Worm (Caenorhabditis elegans): ENCODE data around the gene F49E12.10.

Gene F49E12.10

DNA sequence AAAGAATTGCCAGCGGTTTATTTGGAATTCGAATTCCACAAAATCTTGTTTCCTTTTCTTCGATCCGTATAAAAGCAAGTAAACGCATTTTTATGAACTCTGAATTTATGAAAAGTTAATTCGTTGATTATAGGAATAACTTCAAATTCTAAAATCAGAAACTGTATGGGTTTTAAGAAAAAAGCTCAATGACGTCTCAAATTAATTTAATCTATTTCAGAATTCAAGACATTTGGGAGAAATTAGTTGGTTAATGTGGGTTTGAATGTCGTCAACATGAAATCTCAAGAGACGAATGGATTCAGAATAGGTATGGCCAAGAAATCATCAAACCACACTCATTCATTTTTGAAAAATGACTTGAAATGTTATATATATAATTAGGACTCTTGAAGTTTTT is 5.2 kb downstream of the F49E12.10 start, which contains the start of gene F49E12.7:
Gene F49E12.7 (minus strand): TSS at position 101 of the 400 bp plus-strand sequence.
- TF ChIP-seq unc-62 (GFP tag; optimal IDR thresholded peaks at IDR 0.05) = no peak

DNA sequence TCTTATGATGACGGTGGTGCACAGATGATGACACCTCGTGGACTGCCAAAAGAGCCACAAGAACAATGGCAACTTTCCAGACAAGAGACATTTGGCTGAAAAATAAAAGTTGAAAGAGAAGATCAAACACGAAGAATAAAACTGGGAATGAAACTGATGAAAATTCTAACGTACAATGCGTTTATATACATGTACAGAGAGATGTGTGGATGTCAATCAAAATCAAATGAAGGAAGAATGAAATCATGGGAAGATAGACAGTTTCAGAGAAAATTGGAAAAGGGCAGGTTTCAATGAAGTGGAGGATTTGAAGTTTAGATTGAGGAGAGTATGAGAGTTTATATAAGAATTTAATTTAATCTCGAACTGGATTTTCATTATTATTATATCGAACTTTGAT is 8.2 kb downstream of the F49E12.10 start, which contains the start of gene dod-23:
Gene dod-23 (minus strand): TSS at position 101 of the 400 bp plus-strand sequence.
- TF ChIP-seq ceh-39 (tag; optimal IDR thresholded peaks at IDR 0.05) (no peak), cnd-1 (tag; optimal IDR thresholded peaks at IDR 0.05) (no peak), mls-2 (tag; optimal IDR thresholded peaks at IDR 0.05) (no peak), elt-3 (tag; optimal IDR thresholded peaks at IDR 0.05) (no peak), lin-13 (tag; optimal IDR thresholded peaks at IDR 0.05) (no peak), ces-1 (GFP tag; optimal IDR thresholded peaks at IDR 0.05) (no peak), nhr-28 (tag; optimal IDR thresholded peaks at IDR 0.05) (no peak), pha-4 (tag; optimal IDR thresholded peaks at IDR 0.05) (no peak), bed-3 (GFP tag; optimal IDR thresholded peaks at IDR 0.05) (no peak), ztf-11 (tag; optimal IDR thresholded peaks at IDR 0.05) (no peak)

DNA sequence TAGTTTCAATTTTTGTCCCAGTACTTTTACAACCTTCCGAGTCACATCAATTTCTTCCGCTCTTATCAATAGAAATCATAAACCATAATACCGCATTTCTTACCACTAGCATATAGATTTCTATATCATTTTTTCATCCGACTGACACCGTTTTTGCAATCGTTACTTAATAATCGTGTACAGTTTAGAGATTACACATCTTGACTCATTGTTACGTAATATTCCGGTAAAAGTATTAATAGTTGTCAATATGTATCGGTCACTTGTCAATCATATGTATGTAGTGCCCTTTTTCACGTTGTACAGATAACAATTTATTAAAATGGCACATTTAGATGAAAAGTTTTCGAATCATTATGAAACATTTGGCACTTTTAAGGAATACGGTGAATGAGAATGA is 9.1 kb downstream of the F49E12.10 start:
- TF ChIP-seq ceh-39 (tag; optimal IDR thresholded peaks at IDR 0.05) (no peak), nhr-28 (tag; optimal IDR thresholded peaks at IDR 0.05) (no peak), lin-13 (tag; optimal IDR thresholded peaks at IDR 0.05) (no peak), blmp-1 (tag; optimal IDR thresholded peaks at IDR 0.05) (no peak), zip-8 (tag; optimal IDR thresholded peaks at IDR 0.05) (peak; percentile 70), unc-62 (GFP tag; optimal IDR thresholded peaks at IDR 0.05) (peak; percentile 40), elt-3 (tag; optimal IDR thresholded peaks at IDR 0.05) (no peak), pha-4 (tag; optimal IDR thresholded peaks at IDR 0.05) (no peak), nhr-2 (tag; optimal IDR thresholded peaks at IDR 0.05) (no peak), ham-2 (GFP tag; optimal IDR thresholded peaks at IDR 0.05) (no peak), elt-1 (tag; optimal IDR thresholded peaks at IDR 0.05; ENCODE audit: borderline replicate concordance, insufficient read depth) (no peak)

DNA sequence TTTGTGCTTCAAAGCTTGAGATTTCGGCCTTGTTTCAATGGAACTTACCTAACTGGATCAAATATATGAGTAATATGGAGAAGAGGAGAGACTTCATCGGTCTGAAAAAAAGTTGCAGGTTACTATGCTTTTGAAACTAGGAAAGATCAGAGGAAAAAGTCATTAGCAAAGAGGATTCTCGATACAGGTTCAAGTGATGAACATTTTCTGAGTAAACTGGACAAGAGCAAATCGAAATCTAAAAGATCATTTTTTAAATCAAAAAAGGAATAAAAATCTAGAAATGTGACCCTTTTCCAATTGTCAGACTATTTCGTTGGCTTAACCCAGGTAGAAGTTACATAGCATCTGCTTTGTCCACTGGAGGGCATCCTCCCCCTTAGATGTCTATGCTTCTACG is 13.9 kb downstream of the F49E12.10 start, which contains the start of gene skpo-1:
Gene skpo-1 (minus strand): TSS at position 101 of the 400 bp plus-strand sequence.
- TF ChIP-seq mab-5 (tag; optimal IDR thresholded peaks at IDR 0.05) (no peak), hlh-1 (tag; optimal IDR thresholded peaks at IDR 0.05) (no peak), lsy-2 (tag; optimal IDR thresholded peaks at IDR 0.05) (no peak), sptf-1 (tag; optimal IDR thresholded peaks at IDR 0.05) (no peak), nhr-2 (tag; optimal IDR thresholded peaks at IDR 0.05) (no peak), bed-3 (GFP tag; optimal IDR thresholded peaks at IDR 0.05) (no peak), unc-62 (GFP tag; optimal IDR thresholded peaks at IDR 0.05) (no peak)

DNA sequence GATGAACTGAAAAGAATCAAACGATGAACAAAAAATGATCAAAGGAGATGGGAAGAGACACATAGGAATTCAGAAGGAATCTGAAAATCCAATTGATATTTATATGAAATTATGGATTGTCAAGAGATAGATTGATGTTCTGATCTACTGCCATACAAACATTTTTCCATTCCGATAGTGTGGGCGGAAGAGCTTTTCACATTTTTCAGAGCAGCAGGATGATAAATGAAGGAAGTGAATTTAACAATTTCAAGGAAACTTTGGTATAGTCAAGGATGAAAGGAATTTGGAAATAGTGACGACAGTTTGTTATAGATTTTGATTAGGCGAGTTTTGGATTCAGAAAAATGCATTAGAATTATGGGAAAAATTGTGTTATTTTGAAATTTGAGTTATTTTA is 14.5 kb downstream of the F49E12.10 start, which contains the start of gene ubc-24:
Gene ubc-24 (plus strand): TSS at position 301 of the 400 bp plus-strand sequence.
- TF ChIP-seq mep-1 (tag; optimal IDR thresholded peaks at IDR 0.05) (no peak), elt-3 (tag; optimal IDR thresholded peaks at IDR 0.05) (no peak), tbx-8 (GFP tag; optimal IDR thresholded peaks at IDR 0.05) (no peak), cnd-1 (tag; optimal IDR thresholded peaks at IDR 0.05) (no peak), nhr-2 (tag; optimal IDR thresholded peaks at IDR 0.05) (no peak), ceh-43 (GFP tag; optimal IDR thresholded peaks at IDR 0.05) (no peak), unc-39 (tag; optimal IDR thresholded peaks at IDR 0.05) (no peak), M03D4.4 (tag; optimal IDR thresholded peaks at IDR 0.05) (no peak), mls-2 (tag; optimal IDR thresholded peaks at IDR 0.05) (no peak), ces-1 (GFP tag; optimal IDR thresholded peaks at IDR 0.05) (no peak), ztf-11 (tag; optimal IDR thresholded peaks at IDR 0.05) (no peak), lin-13 (tag; optimal IDR thresholded peaks at IDR 0.05) (no peak), nhr-28 (tag; optimal IDR thresholded peaks at IDR 0.05) (no peak)

DNA sequence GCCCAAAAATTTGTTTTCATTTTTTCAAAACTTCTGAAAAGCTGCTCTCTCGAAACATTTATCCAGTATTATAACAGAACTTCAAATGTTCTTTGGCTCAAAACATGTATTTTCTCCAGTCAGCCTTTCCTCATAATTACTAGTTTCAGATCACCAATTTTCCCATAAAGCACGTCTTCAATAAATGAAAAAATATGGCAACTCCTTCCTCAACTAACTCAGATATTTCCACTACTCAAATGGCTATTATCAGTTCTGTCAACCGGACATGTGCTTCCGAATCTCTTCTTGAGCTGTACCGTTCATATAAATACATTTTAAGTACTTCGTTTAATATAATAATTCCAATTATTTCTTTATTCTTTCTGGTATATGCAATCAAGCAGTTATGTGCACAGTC is 16.6 kb downstream of the F49E12.10 start, which contains the start of gene sra-13:
Gene sra-13 (plus strand): TSS at position 195 of the 400 bp plus-strand sequence.
- TF ChIP-seq ztf-11 (tag; optimal IDR thresholded peaks at IDR 0.05) (no peak), snpc-4 (tag; optimal IDR thresholded peaks at IDR 0.05) (no peak), sptf-1 (tag; optimal IDR thresholded peaks at IDR 0.05) (no peak), ces-1 (GFP tag; optimal IDR thresholded peaks at IDR 0.05) (no peak), ceh-43 (GFP tag; optimal IDR thresholded peaks at IDR 0.05) (no peak), nhr-76 (tag; optimal IDR thresholded peaks at IDR 0.05) (no peak), elt-1 (tag; optimal IDR thresholded peaks at IDR 0.05; ENCODE audit: borderline replicate concordance, insufficient read depth) (no peak), unc-120 (tag; optimal IDR thresholded peaks at IDR 0.05; ENCODE audit: poor library complexity, severe bottlenecking) (no peak), zip-8 (tag; optimal IDR thresholded peaks at IDR 0.05) (no peak), mep-1 (tag; optimal IDR thresholded peaks at IDR 0.05) (no peak), unc-39 (tag; optimal IDR thresholded peaks at IDR 0.05) (no peak), flh-1 (GFP tag; optimal IDR thresholded peaks at IDR 0.05) (no peak), M03D4.4 (tag; optimal IDR thresholded peaks at IDR 0.05) (no peak), tbx-8 (GFP tag; optimal IDR thresholded peaks at IDR 0.05) (no peak)

Measured in whole organism, mixed stage, embryonic.